Worm (Caenorhabditis elegans): ENCODE measurements around the gene Y66D12A.21.

- TF ChIP-seq mab-9 (GFP tag; IDR thresholded peaks at IDR 0.05) (no peak), aha-1 (tag; optimal IDR thresholded peaks at IDR 0.05) (no peak), nhr-77 (tag; optimal IDR thresholded peaks at IDR 0.05) (no peak), lin-39 (tag; optimal IDR thresholded peaks at IDR 0.05) (no peak), egl-13 (tag; optimal IDR thresholded peaks at IDR 0.05) (no peak), ztf-11 (tag; optimal IDR thresholded peaks at IDR 0.05) (no peak)
These were observed 26.4 kb downstream of the Y66D12A.21 start for ce11 chrIII:11478468-11479363.

Measured in whole organism, L1 larva.